Worm (Caenorhabditis elegans) whole organism, L1 larva: ENCODE results near the gene C32A9.1.

Experiments
- aly-2 ChIP-seq: fragments of 150-350 bp; optimal IDR thresholded peaks from 2 replicates; lab custom pipeline; 2014; ENCODE audit warnings: missing biosample characterization, missing genetic modification characterization
- elt-3 ChIP-seq, 6 experiments: fragments of 150-350 bp in 1 of 6; sonication (generic microtip); optimal IDR thresholded peaks; 2 replicates each; lab custom pipeline; 2017 to 2018; ENCODE audit warnings: missing biosample characterization in 6 of 6, missing genetic modification characterization in 6 of 6, inconsistent platforms in 1 of 6
- hpl-2 ChIP-seq: fragments of 150-350 bp; optimal IDR thresholded peaks from 2 replicates; lab custom pipeline; 2014; ENCODE audit warnings: missing biosample characterization, missing genetic modification reagents, missing genetic modification characterization
- lsy-2 ChIP-seq, 2 experiments: fragments of 150-350 bp; optimal IDR thresholded peaks; 2 replicates each; lab custom pipeline; 2014; ENCODE audit warnings: missing biosample characterization in 2 of 2, missing genetic modification characterization in 2 of 2
- unc-62 ChIP-seq: fragments of 150-350 bp; optimal IDR thresholded peaks from 2 replicates; lab custom pipeline; 2014; ENCODE audit warnings: missing biosample characterization, missing genetic modification reagents, missing genetic modification characterization
- xbp-1 ChIP-seq: sonication (generic microtip); optimal IDR thresholded peaks from 2 replicates; lab custom pipeline; 2016; ENCODE audit warnings: missing genetic modification characterization, missing compliant biosample characterization

ce11 chrX:10273392-10273791 lies 13.5 kb upstream of the C32A9.1 start, which contains the start of gene F41E7.2:
- TF ChIP-seq unc-62 (GFP tag; lab: Kevin White, UChicago) = no peak
- no peak for TF ChIP-seq hpl-2 (GFP tag; lab: Kevin White, UChicago)
- no peak for TF ChIP-seq aly-2 (tag; lab: Kevin White, UChicago)
- TF ChIP-seq xbp-1 = no peak
- TF ChIP-seq elt-3 (tag; optimal IDR thresholded peaks at IDR 0.05; lab: Kevin White, UChicago) = no peak
- TF ChIP-seq lsy-2 (tag; optimal IDR thresholded peaks at IDR 0.05; lab: Kevin White, UChicago) = no peak
